Fruit fly (Drosophila melanogaster) whole organism, embryonic: ENCODE results near the gene CG32425.

Source experiments
- Abd-B ChIP-seq: fragments of 200-800 bp; sonication (Bioruptor generic); optimal IDR thresholded peaks from 2 replicates; lab custom pipeline; 2018; ENCODE audit warnings: missing biosample characterization, mild to moderate bottlenecking, missing genetic modification characterization, moderate library complexity
- Ada2b ChIP-seq: fragments of 200-800 bp; sonication (Bioruptor generic); IDR thresholded peaks from 2 replicates; pipeline ENCODE4 v1.3.6; 2022; ENCODE audit warnings: missing biosample characterization, missing genetic modification characterization
- Aef1 ChIP-seq: fragments of 200-800 bp; sonication (Bioruptor generic); IDR thresholded peaks from 3 replicates; pipeline ENCODE4 v1.3.6; 2022; ENCODE audit warnings: missing biosample characterization, missing genetic modification characterization
- Blimp-1 ChIP-seq: fragments of 200-800 bp; sonication (Bioruptor generic); optimal IDR thresholded peaks from 3 replicates; lab custom pipeline; 2018; ENCODE audit warnings: missing biosample characterization, missing genetic modification characterization, mild to moderate bottlenecking, moderate library complexity, missing genetic modification reagents
- CG10147 ChIP-seq: fragments of 200-800 bp; sonication (Bioruptor generic); optimal IDR thresholded peaks from 2 replicates; lab custom pipeline; 2019; ENCODE audit warnings: missing biosample characterization, mild to moderate bottlenecking, missing genetic modification characterization, moderate library complexity
- CG10654 ChIP-seq: fragments of 200-800 bp; sonication (Bioruptor generic); optimal IDR thresholded peaks from 2 replicates; lab custom pipeline; 2016; ENCODE audit warnings: missing biosample characterization, missing genetic modification characterization
- CG11247 ChIP-seq: fragments of 200-800 bp; sonication (Bioruptor generic); IDR thresholded peaks from 2 replicates; pipeline ENCODE4 v1.3.6; 2022; ENCODE audit warnings: missing biosample characterization, missing genetic modification characterization
- CG11695 ChIP-seq: fragments of 200-800 bp; sonication (Bioruptor generic); IDR thresholded peaks from 3 replicates; pipeline ENCODE4 v1.3.6; 2022; ENCODE audit warnings: missing biosample characterization, missing genetic modification characterization
- CG11723 ChIP-seq: fragments of 200-800 bp; sonication (Bioruptor generic); optimal IDR thresholded peaks from 2 replicates; lab custom pipeline; 2017; ENCODE audit warnings: missing biosample characterization, mild to moderate bottlenecking, missing genetic modification characterization
- CG12155 ChIP-seq: fragments of 200-800 bp; sonication (Bioruptor generic); optimal IDR thresholded peaks from 3 replicates; lab custom pipeline; 2016; ENCODE audit warnings: missing biosample characterization, missing genetic modification characterization
- CG12236 ChIP-seq: fragments of 200-800 bp; sonication (Bioruptor generic); optimal IDR thresholded peaks from 2 replicates; lab custom pipeline; 2016; ENCODE audit warnings: missing biosample characterization, missing genetic modification characterization
- CG12659 ChIP-seq: fragments of 200-800 bp; sonication (Bioruptor generic); optimal IDR thresholded peaks from 3 replicates; lab custom pipeline; 2017; ENCODE audit warnings: mild to moderate bottlenecking, missing biosample characterization, missing genetic modification reagents, missing genetic modification characterization
- CG14860 ChIP-seq: fragments of 200-800 bp; sonication (Bioruptor generic); IDR thresholded peaks from 3 replicates; pipeline ENCODE4 v1.3.6; 2022; ENCODE audit warnings: missing biosample characterization, missing genetic modification characterization; ENCODE audit not compliant: partially characterized antibody
- CG16863 ChIP-seq: fragments of 200-800 bp; sonication (Bioruptor generic); optimal IDR thresholded peaks from 3 replicates; lab custom pipeline; 2016; ENCODE audit warnings: missing biosample characterization, missing genetic modification characterization
- CG17328 ChIP-seq: fragments of 200-800 bp; sonication (Bioruptor generic); IDR thresholded peaks from 2 replicates; pipeline ENCODE4 v1.3.6; 2022; ENCODE audit warnings: missing biosample characterization, missing genetic modification characterization
- CG17802 ChIP-seq: fragments of 200-800 bp; sonication (Bioruptor generic); optimal IDR thresholded peaks from 2 replicates; lab custom pipeline; 2018; ENCODE audit warnings: missing biosample characterization, mild to moderate bottlenecking, missing genetic modification characterization, moderate library complexity
- CG2875 ChIP-seq: fragments of 200-800 bp; sonication (Bioruptor generic); optimal IDR thresholded peaks from 2 replicates; lab custom pipeline; 2017; ENCODE audit warnings: missing biosample characterization, mild to moderate bottlenecking, missing genetic modification characterization, missing genetic modification reagents
- CG2889 ChIP-seq: fragments of 200-800 bp; sonication (Bioruptor generic); IDR thresholded peaks from 3 replicates; pipeline ENCODE4 v1.3.6; 2022; ENCODE audit warnings: missing biosample characterization, missing genetic modification characterization
- CG3065 ChIP-seq: fragments of 200-800 bp; sonication (Bioruptor generic); optimal IDR thresholded peaks from 2 replicates; lab custom pipeline; 2016; ENCODE audit warnings: missing biosample characterization, missing genetic modification characterization
- CG3163 ChIP-seq: fragments of 200-800 bp; sonication (Bioruptor generic); optimal IDR thresholded peaks from 3 replicates; lab custom pipeline; 2016; ENCODE audit warnings: missing biosample characterization, missing genetic modification characterization
- CG32772 ChIP-seq: fragments of 200-800 bp; sonication (Bioruptor generic); IDR thresholded peaks from 2 replicates; pipeline ENCODE4 v1.3.6; 2022; ENCODE audit warnings: missing biosample characterization, missing genetic modification characterization
- CG4730 ChIP-seq: fragments of 200-800 bp; sonication (Bioruptor generic); IDR thresholded peaks from 2 replicates; pipeline ENCODE4 v1.3.6; 2022; ENCODE audit warnings: missing biosample characterization, missing genetic modification characterization
- CG7786 ChIP-seq: fragments of 200-800 bp; sonication (Bioruptor generic); optimal IDR thresholded peaks from 2 replicates; lab custom pipeline; 2016; ENCODE audit warnings: missing biosample characterization, missing genetic modification characterization
- CG9817 ChIP-seq: fragments of 200-800 bp; sonication (Bioruptor generic); optimal IDR thresholded peaks from 2 replicates; lab custom pipeline; 2018; ENCODE audit warnings: missing biosample characterization, mild to moderate bottlenecking, missing genetic modification characterization, moderate library complexity
- D ChIP-seq, 2 experiments: fragments of 200-800 bp in 1 of 2; fragments of >200 bp in 1 of 2; sonication (Bioruptor generic) in 1 of 2; optimal IDR thresholded peaks; 2 replicates in 1 of 2; 3 replicates in 1 of 2; lab custom pipeline; 2017; ENCODE audit warnings: mild to moderate bottlenecking in 1 of 2, missing biosample characterization in 1 of 2, missing genetic modification characterization in 1 of 2, missing genetic modification reagents in 1 of 2
- Lhr ChIP-seq: fragments of 200-800 bp; sonication (Bioruptor generic); optimal IDR thresholded peaks from 3 replicates; lab custom pipeline; 2017; ENCODE audit warnings: mild to moderate bottlenecking, missing biosample characterization, missing genetic modification reagents, missing genetic modification characterization
- Med ChIP-seq: fragments of 200-800 bp; sonication (Bioruptor generic); peaks from one replicate; lab custom pipeline; 2016; ENCODE audit warnings: missing biosample characterization, missing genetic modification characterization, mild to moderate bottlenecking, inconsistent platforms, moderate library complexity
- Opbp ChIP-seq: fragments of 200-800 bp; sonication (Bioruptor generic); IDR thresholded peaks from 3 replicates; pipeline ENCODE4 v1.3.6; 2022; ENCODE audit warnings: missing biosample characterization, missing genetic modification characterization; ENCODE audit not compliant: partially characterized antibody
- Rfx ChIP-seq: fragments of 200-800 bp; sonication (Bioruptor generic); IDR thresholded peaks from 2 replicates; pipeline ENCODE4 v1.3.6; 2022; ENCODE audit warnings: missing biosample characterization, missing genetic modification characterization
- Sin3A ChIP-seq: fragments of >200 bp; optimal IDR thresholded peaks from 2 replicates; lab custom pipeline; 2018
- abd-A ChIP-seq: fragments of 200-800 bp; sonication (Bioruptor generic); optimal IDR thresholded peaks from 3 replicates; lab custom pipeline; 2019; ENCODE audit warnings: missing biosample characterization, mild to moderate bottlenecking, missing genetic modification characterization, moderate library complexity
- br ChIP-seq: fragments of >200 bp; optimal IDR thresholded peaks from 2 replicates; lab custom pipeline; 2017
- cas ChIP-seq: fragments of 200-800 bp; sonication (Bioruptor generic); IDR thresholded peaks from 2 replicates; pipeline ENCODE4 v1.3.6; 2022; ENCODE audit warnings: missing biosample characterization, missing genetic modification characterization
- chinmo ChIP-seq: fragments of 200-800 bp; sonication (Bioruptor generic); IDR thresholded peaks from 4 replicates; pipeline ENCODE4 v1.3.6; 2022; ENCODE audit warnings: missing biosample characterization, missing genetic modification characterization; ENCODE audit not compliant: partially characterized antibody
- crol ChIP-seq: fragments of 200-800 bp; sonication (Bioruptor generic); IDR thresholded peaks from 2 replicates; pipeline ENCODE4 v1.3.6; 2022; ENCODE audit warnings: missing biosample characterization, missing genetic modification characterization
- emc ChIP-seq: fragments of 200-800 bp; sonication (Bioruptor generic); optimal IDR thresholded peaks from 2 replicates; lab custom pipeline; 2016; ENCODE audit warnings: missing biosample characterization, missing genetic modification characterization
- gro ChIP-seq: fragments of 200-800 bp; sonication (Bioruptor generic); optimal IDR thresholded peaks from 2 replicates; lab custom pipeline; 2016; ENCODE audit warnings: missing biosample characterization, missing genetic modification characterization
- her ChIP-seq: fragments of 200-800 bp; sonication (Bioruptor generic); optimal IDR thresholded peaks from 2 replicates; lab custom pipeline; 2016; ENCODE audit warnings: missing biosample characterization, missing genetic modification characterization
- lmd ChIP-seq: fragments of 200-800 bp; sonication (Bioruptor generic); IDR thresholded peaks from 2 replicates; pipeline ENCODE4 v1.3.6; 2022; ENCODE audit warnings: missing biosample characterization, missing genetic modification characterization
- lola ChIP-seq, 3 experiments: fragments of >200 bp in 2 of 3; fragments of 200-800 bp in 1 of 3; sonication (Bioruptor generic) in 1 of 3; optimal IDR thresholded peaks; 2 replicates each; lab custom pipeline; 2017 to 2019; ENCODE audit warnings: missing biosample characterization in 3 of 3, missing genetic modification characterization in 3 of 3, mild to moderate bottlenecking in 1 of 3, moderate library complexity in 1 of 3
- maf-S ChIP-seq: fragments of 200-800 bp; sonication (Bioruptor generic); optimal IDR thresholded peaks from 2 replicates; lab custom pipeline; 2016; ENCODE audit warnings: missing biosample characterization, missing genetic modification characterization
- nerfin-2 ChIP-seq: fragments of 200-800 bp; sonication (Bioruptor generic); IDR thresholded peaks from 2 replicates; pipeline ENCODE4 v1.3.6; 2022; ENCODE audit warnings: missing biosample characterization, missing genetic modification characterization; ENCODE audit not compliant: partially characterized antibody
- prd ChIP-seq, 3 experiments: fragments of >200 bp in 2 of 3; fragments of 200-800 bp in 1 of 3; sonication (Bioruptor generic) in 1 of 3; optimal IDR thresholded peaks in 2 of 3; IDR thresholded peaks in 1 of 3; 2 replicates in 2 of 3; 3 replicates in 1 of 3; pipeline versions ENCODE4 v1.3.6 to Lab custom; 2017 to 2022; ENCODE audit warnings: missing biosample characterization in 1 of 3, missing genetic modification characterization in 1 of 3
- salm ChIP-seq: fragments of 200-800 bp; sonication (Bioruptor generic); optimal IDR thresholded peaks from 2 replicates; lab custom pipeline; 2018; ENCODE audit warnings: missing biosample characterization, mild to moderate bottlenecking, missing genetic modification characterization
- schlank ChIP-seq: fragments of 200-800 bp; sonication (Bioruptor generic); optimal IDR thresholded peaks from 2 replicates; lab custom pipeline; 2018; ENCODE audit warnings: missing biosample characterization, mild to moderate bottlenecking, missing genetic modification characterization
- sd ChIP-seq: fragments of 200-800 bp; sonication (Bioruptor generic); optimal IDR thresholded peaks from 3 replicates; lab custom pipeline; 2018; ENCODE audit warnings: missing biosample characterization, mild to moderate bottlenecking, missing genetic modification characterization, moderate library complexity
- tll ChIP-seq, 2 experiments: fragments of 200-800 bp in 1 of 2; fragments of >200 bp in 1 of 2; sonication (Bioruptor generic) in 1 of 2; optimal IDR thresholded peaks; 2 replicates each; lab custom pipeline; 2017 to 2019; ENCODE audit warnings: missing biosample characterization in 2 of 2, missing genetic modification characterization in 2 of 2, mild to moderate bottlenecking in 1 of 2, moderate library complexity in 1 of 2
- vnd ChIP-seq: fragments of 200-800 bp; sonication (Bioruptor generic); IDR thresholded peaks from 3 replicates; pipeline ENCODE4 v1.3.6; 2022; ENCODE audit warnings: missing biosample characterization, missing genetic modification characterization; ENCODE audit not compliant: partially characterized antibody
- zen ChIP-seq: fragments of 200-800 bp; sonication (Bioruptor generic); optimal IDR thresholded peaks from 3 replicates; lab custom pipeline; 2018; ENCODE audit warnings: missing biosample characterization, mild to moderate bottlenecking, missing genetic modification characterization, moderate library complexity

The CG32425 gene

dm6 chr3L:20517179-20517834 is 20.2 kb downstream of the CG32425 start (continued):
- TF ChIP-seq sd (tag; lab: Kevin White, UChicago) (no peak), CG12236 (GFP tag; lab: Kevin White, UChicago) (no peak), CG17802 (tag; lab: Kevin White, UChicago) (no peak), CG10147 (GFP tag; lab: Kevin White, UChicago) (no peak), CG17328 (GFP tag; lab: Robert Waterston, UW) (no peak), lmd (GFP tag; lab: Robert Waterston, UW) (no peak), salm (tag; lab: Kevin White, UChicago) (no peak), schlank (tag; lab: Kevin White, UChicago) (no peak), vnd (GFP tag; lab: Robert Waterston, UW) (no peak), tll (GFP tag; optimal IDR thresholded peaks at IDR 0.05; lab: Kevin White, UChicago) (peak in 1 of 2 experiments; percentile 99), Blimp-1 (no peak), lola (GFP tag; optimal IDR thresholded peaks at IDR 0.05; lab: Kevin White, UChicago) (no peak), CG4730 (GFP tag; lab: Robert Waterston, UW) (no peak), Sin3A (lab: Kevin White, UChicago) (no peak), CG11723 (peak; percentile 22), nerfin-2 (GFP tag; lab: Robert Waterston, UW) (no peak), CG2875 (GFP tag; lab: Kevin White, UChicago) (peak; percentile 8), Abd-B (GFP tag; lab: Kevin White, UChicago) (no peak), CG11695 (GFP tag; lab: Robert Waterston, UW) (no peak), her (GFP tag; lab: Kevin White, UChicago) (no peak), D (optimal IDR thresholded peaks at IDR 0.05; lab: Kevin White, UChicago) (peak; percentile 74), D (GFP tag; optimal IDR thresholded peaks at IDR 0.05; lab: Kevin White, UChicago) (no peak), Opbp (no peak), CG3065 (GFP tag; lab: Kevin White, UChicago) (no peak), CG7786 (GFP tag; lab: Kevin White, UChicago) (no peak), Aef1 (GFP tag; lab: Robert Waterston, UW) (no peak), CG14860 (GFP tag; lab: Robert Waterston, UW) (no peak), CG9817 (tag; lab: Kevin White, UChicago) (no peak), emc (GFP tag; lab: Kevin White, UChicago) (no peak), br (lab: Kevin White, UChicago) (no peak), crol (GFP tag; lab: Robert Waterston, UW) (peak; percentile 76), CG2889 (GFP tag; lab: Robert Waterston, UW) (no peak), Ada2b (no peak), Lhr (no peak), CG32772 (GFP tag; lab: Robert Waterston, UW) (no peak), gro (GFP tag; lab: Kevin White, UChicago) (no peak), CG10654 (no peak), CG3163 (GFP tag; lab: Kevin White, UChicago) (peak; percentile 61), Med (GFP tag; lab: Kevin White, UChicago) (no peak), chinmo (no peak), CG12155 (GFP tag; lab: Kevin White, UChicago) (no peak), CG11247 (GFP tag; lab: Robert Waterston, UW) (no peak), prd (optimal IDR thresholded peaks at IDR 0.05; lab: Kevin White, UChicago) (no peak), prd (GFP tag; IDR thresholded peaks at IDR 0.05; lab: Robert Waterston, UW) (no peak), abd-A (peak; percentile 23), maf-S (GFP tag; lab: Kevin White, UChicago) (no peak), CG16863 (no peak), Rfx (no peak), cas (GFP tag; lab: Robert Waterston, UW) (no peak), CG12659 (GFP tag; lab: Kevin White, UChicago) (no peak), zen (peak; percentile 64)
